Worm (Caenorhabditis elegans): Measurements from ENCODE around the gene K11H3.3.

The K11H3.3 gene

DNA sequence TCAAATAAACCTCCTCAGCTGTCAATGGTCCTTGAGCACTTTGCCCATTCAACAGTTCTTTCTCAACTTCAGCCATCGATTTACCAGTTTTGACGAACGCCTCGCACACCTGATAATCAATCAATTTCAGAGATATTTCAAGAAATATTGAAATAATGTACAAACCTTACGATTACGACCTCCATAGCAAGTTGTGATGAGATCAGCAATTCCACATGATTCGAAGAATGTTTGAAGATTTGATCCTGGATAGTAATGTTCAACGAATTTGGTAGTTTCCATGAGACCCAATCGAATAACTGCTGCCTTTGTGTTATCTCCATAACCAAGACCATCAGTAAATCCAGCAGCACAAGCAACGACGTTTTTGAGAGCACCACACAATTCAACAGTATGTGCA is 3.3 kb downstream of the K11H3.3 start:
- TF ChIP-seq W03F9.2 (tag; optimal IDR thresholded peaks at IDR 0.05) (no peak), him-1 (tag; optimal IDR thresholded peaks at IDR 0.05) (no peak), dao-5 (tag; optimal IDR thresholded peaks at IDR 0.05) (no peak)

DNA sequence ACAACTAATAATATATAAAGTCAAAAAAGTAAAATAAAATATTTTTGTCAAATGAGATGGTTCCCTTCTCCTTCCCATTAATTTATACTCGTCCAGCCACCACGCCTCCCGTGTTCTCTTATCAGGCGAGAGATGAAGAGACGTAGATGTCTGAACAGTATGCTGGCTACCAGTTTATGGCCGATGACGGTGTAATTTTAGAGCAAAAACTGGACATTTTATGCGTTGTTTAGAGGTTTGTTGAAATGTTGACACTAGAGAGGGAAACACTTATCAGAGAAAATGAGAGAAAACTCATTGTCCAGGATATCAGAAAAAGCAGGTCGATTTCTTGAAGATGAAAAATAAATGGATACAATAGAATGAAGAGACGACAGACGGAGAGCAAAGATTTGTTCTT is 5.5 kb downstream of the K11H3.3 start:
- no peak for TF ChIP-seq W03F9.2 (tag; optimal IDR thresholded peaks at IDR 0.05)
- TF ChIP-seq dao-5 (tag; optimal IDR thresholded peaks at IDR 0.05) = no peak
- no peak for TF ChIP-seq him-1 (tag; optimal IDR thresholded peaks at IDR 0.05)

DNA sequence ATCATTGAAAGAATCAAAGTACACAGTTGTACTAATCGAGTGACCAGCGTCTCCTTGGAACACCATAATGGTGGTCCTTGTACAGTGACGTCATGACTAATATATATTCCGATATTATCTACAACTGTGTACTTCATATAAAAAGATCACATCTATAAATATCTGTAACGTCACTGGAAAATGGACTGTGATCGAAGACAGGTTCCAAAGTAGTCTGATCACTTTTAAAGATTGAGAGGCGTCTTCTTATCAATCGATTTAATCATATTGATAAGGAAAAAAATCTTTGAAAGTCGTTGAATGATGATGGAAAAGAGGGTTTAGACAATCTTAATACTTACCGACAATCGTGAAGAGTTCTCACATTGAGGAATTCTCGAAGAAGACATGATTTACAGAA is 6.4 kb downstream of the K11H3.3 start:
- TF ChIP-seq him-1 (tag; optimal IDR thresholded peaks at IDR 0.05) = no peak
- no peak for TF ChIP-seq W03F9.2 (tag; optimal IDR thresholded peaks at IDR 0.05)
- no peak for TF ChIP-seq dao-5 (tag; optimal IDR thresholded peaks at IDR 0.05)

DNA sequence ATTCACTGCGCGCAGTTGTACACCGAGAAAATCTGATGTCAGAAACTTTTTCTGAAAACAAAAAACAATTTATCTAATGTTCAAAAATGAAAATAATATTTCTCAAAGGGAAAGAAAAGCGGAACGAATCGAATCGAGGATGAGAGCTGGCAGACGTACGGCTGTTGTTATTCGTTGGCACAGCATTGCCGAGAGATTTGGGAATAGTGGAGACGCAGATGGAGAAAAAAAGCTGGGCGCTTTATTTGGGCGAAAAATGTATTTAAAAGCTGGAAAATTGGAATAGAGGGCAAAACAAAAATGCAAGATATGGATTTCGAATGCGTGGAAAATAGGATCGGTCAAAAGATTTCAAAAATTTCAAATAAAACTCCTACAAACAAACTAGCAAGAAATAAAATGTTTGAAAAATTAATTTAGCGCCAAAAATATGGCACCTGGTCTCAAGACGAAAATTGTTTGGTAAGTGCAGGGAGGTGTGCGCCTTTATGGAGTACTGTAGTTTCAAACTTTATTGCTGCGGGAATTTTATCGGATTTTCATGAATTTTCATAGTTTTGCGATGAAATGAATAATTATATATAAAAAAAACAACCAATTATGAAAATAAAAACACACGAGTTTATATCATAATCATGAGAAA is 7.6 kb downstream of the K11H3.3 start, which contains the start of gene gpdh-2:
gpdh-2 (minus strand) TSS at position 51 of the 643 bp plus-strand sequence.
- no peak for TF ChIP-seq him-1 (tag; optimal IDR thresholded peaks at IDR 0.05)
- no peak for TF ChIP-seq W03F9.2 (tag; optimal IDR thresholded peaks at IDR 0.05)
- TF ChIP-seq dao-5 (tag; optimal IDR thresholded peaks at IDR 0.05) = no peak

DNA sequence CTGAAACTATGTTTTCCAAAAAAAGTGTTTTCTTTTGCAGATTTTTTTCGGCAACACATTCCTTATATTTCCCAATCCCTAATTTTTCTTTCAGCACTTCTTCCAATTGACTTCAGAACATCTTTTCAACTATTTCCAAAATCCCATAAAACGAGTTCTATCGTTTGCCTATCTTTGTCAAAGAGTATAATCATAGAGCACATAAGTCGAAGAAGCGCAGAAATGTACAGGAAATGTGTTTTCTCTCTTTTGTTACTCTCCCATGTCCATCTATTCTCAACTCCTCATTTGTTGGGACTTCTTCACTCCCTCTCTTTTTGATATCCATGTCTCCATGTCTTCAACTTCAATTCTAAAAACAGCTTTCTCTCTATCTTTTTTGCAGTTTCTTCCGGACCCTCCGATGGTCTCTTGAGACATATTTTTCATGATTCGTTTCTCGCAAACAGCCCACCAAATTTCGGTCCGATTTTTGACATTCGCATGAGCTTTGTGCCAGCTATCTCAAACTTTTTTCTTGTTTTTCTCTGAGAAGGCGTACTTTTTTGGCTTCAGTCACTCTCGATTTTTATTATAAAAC is 8.6 kb downstream of the K11H3.3 start, which contains the start of gene twk-48:
twk-48 (plus strand) TSS at position 530 of the 580 bp plus-strand sequence.
- TF ChIP-seq dao-5 (tag; optimal IDR thresholded peaks at IDR 0.05) = no peak
- no peak for TF ChIP-seq him-1 (tag; optimal IDR thresholded peaks at IDR 0.05)
- no peak for TF ChIP-seq W03F9.2 (tag; optimal IDR thresholded peaks at IDR 0.05)

DNA sequence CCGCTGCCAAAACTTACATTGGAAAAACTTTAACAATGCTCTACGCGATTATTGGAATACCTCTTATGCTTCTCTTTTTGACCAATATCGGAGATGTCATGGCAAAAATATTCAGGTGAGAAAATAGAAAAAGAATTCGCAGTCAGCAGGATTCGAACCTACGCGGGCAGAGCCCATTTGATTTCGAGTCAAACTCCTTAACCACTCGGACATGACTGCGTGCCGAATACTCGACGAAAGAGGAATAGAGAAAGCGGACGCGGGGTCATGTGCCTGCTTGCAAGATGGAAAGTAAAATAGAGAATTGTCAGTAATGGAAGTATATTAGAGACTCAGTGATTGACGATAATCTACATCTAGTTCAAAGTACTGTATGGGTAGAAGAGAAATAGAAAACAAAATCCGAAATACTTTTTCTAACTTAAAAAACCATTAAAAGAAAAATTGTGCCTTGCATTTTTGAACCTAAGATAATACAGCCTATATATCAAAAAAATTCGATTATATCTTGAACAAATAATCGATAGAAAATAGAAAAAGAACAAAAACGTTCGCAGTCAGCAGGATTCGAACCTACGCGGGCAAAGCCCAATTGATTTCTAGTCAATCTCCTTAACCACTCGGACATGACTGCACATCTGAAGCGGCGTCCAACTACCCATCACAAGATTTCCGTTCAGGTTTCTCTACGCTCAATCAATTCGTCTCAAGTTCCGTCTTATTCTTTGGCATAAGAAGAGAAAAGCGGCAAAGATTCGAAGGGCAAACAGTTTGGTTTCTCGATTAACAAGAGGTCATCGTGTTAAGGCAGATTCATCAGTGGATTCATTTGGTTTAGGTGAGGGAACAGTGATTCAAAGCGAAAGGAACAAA is 10.1 kb downstream of the K11H3.3 start:
- peak; percentile 50 for TF ChIP-seq him-1 (tag; optimal IDR thresholded peaks at IDR 0.05)
- TF ChIP-seq dao-5 (tag; optimal IDR thresholded peaks at IDR 0.05) = peak; percentile 28
- TF ChIP-seq W03F9.2 (tag; optimal IDR thresholded peaks at IDR 0.05) = no peak

DNA sequence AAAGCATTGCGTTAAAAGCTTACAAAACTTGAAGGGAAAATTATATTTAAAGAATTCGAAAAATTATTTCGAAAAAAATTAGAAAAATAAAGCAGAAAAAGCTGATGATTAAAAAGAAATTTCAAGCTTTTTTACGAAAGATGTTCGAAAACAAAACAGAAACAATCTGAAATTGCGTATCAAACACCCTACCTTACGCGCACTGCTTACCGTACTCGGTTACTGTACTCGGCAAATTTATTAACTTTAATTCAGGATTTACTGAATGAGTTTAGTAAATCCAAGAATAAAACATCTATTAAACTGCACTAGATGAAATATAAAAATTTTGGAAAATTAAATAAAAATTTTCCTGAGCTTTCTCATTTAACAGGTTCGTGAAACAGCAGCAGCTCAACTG is 10.8 kb downstream of the K11H3.3 start:
- TF ChIP-seq dao-5 (tag; optimal IDR thresholded peaks at IDR 0.05) (no peak), W03F9.2 (tag; optimal IDR thresholded peaks at IDR 0.05) (no peak), him-1 (tag; optimal IDR thresholded peaks at IDR 0.05) (no peak)

DNA sequence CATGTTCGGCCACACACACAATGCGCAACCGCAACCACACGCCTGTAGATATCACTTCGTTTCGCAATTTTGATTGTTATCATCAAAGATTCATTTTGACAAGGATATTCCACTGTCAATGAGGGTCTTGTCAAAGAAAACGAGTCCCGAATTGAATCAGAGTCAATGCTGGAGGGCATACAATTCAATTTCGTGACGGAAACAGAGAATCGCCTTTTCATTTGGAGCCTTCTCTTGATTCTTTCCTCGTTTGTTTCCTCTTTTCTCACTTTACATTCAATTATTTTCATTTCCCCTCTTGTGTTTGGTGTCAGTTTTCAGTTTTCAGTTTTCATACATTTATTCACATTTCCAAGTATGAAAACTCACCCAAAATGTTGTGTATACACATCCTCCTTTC is 15.7 kb downstream of the K11H3.3 start:
- TF ChIP-seq dao-5 (tag; optimal IDR thresholded peaks at IDR 0.05) (no peak), him-1 (tag; optimal IDR thresholded peaks at IDR 0.05) (no peak), W03F9.2 (tag; optimal IDR thresholded peaks at IDR 0.05) (no peak)

DNA sequence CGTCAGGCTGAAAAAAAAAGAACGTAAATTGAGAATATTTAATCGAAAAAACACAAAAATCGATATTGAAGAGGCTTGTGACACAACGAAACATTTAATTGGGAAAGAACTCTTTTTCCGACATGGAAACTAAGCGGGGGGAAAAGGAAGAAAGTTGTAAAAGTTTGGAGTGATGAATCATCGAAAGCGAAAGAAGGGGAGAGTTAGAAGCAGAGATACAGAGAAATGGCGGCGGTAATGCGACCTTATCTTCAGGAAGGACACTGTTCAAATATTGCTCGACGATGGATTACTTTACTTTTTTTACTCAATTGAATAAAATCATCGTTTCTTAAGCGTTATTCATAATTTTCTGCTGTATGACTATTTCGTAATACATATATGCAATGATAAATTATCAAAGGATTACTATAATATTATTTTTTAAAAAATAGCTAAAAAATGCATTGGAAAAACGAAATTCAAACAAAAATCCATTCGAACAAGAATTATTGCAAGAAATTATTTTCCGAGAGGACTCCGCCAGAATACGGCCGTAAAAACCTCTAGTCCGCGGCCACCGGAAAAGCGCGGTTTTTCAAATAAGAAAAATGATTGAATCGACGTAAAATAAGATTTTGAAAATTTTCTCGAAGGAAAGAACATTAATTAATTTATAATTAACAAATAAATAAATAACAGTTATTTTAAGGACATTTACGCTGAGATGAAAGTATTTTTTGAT is 16.3 kb downstream of the K11H3.3 start, which contains the start of gene dhhc-4:
dhhc-4 (minus strand) TSS at position 13 of the 724 bp plus-strand sequence.
- TF ChIP-seq him-1 (tag; optimal IDR thresholded peaks at IDR 0.05) (no peak), W03F9.2 (tag; optimal IDR thresholded peaks at IDR 0.05) (peak; percentile 65)

DNA sequence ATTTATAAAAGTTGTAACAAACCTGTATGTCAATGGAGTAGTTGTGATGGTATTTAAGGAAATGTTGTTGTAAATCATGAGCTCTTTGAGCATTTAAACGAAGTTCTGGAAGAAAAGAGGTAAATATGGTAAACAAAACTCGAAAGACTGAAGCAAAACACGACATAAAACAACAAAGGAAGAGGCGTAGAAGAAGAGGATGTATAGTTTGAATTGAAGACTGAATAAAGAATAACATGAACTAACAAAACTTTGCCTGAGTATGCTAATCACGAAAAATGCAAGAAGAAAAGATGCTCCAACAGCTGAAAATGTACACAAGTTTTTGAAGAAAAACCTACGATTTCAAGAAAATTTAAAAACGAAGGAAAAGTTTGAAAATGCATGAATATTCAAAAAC is 19.4 kb downstream of the K11H3.3 start, which contains the start of gene ZK757.1:
ZK757.1 (minus strand) TSS at position 101 of the 400 bp plus-strand sequence.
- TF ChIP-seq him-1 (tag; optimal IDR thresholded peaks at IDR 0.05) (no peak), W03F9.2 (tag; optimal IDR thresholded peaks at IDR 0.05) (no peak), dao-5 (tag; optimal IDR thresholded peaks at IDR 0.05) (no peak)

DNA sequence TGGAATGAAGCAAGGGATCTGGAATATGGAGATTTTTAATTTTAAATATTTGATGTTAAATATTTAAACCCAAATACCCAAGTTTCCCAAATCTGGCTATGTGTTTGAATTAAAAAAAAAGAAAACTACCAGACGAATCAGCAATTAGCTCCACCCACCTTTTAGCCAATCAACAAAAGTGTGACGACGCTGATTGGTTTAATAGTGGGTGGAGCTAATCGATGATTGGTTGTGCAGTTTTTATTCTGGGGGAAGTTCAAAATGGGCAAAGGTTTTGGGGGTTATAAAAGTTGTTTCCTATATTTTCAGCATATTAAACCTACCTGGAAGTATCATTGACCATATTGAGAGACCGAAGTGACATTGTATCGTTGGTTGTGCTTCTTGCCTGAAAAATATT is 22.9 kb downstream of the K11H3.3 start:
- TF ChIP-seq dao-5 (tag; optimal IDR thresholded peaks at IDR 0.05) = no peak
- no peak for TF ChIP-seq W03F9.2 (tag; optimal IDR thresholded peaks at IDR 0.05)
- TF ChIP-seq him-1 (tag; optimal IDR thresholded peaks at IDR 0.05) = no peak

DNA sequence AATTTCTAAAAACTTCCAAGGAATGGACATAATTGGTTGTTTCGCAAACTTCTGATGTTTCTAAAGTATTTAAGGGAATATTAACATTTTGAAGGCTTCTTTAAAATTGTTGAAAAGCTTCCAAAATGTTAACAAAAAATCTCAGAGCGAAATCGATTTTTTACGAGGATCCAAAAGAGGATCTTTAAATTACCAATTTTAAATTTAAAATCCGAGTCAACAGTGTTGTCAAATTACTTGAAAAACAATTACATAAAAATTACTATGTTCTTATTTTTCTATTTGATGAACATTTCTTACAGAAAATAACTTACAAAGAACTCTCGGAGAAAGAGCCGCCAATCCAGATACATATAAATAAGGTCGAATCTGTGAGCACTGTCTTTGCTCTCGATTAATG is 25.3 kb downstream of the K11H3.3 start, which contains the start of gene ZK757.10:
ZK757.10 (plus strand) TSS at position 301 of the 400 bp plus-strand sequence.
- TF ChIP-seq W03F9.2 (tag; optimal IDR thresholded peaks at IDR 0.05) (no peak), dao-5 (tag; optimal IDR thresholded peaks at IDR 0.05) (no peak)

DNA sequence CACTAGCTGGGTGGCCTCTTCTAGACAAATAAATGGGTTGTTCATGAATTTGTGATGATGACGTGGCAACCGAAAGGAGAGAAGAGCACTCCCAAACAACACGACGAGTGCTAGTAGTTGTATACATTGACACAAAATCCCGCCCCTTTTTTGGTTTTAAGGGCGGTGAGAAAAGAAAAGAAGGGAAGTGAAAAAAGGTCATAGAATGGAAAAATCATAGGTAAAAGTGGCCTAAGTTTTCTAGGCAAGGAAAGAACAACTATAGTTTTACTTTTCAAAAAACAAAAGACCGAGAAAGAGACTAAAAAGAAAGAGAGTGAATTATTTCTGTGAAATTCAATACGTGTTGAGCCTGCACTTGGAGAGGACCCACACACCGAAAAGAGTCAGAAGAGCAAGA is 27.2 kb downstream of the K11H3.3 start, which contains the start of gene ZK757.2:
ZK757.2 (minus strand) TSS at position 101 of the 400 bp plus-strand sequence.
- TF ChIP-seq him-1 (tag; optimal IDR thresholded peaks at IDR 0.05) = no peak
- no peak for TF ChIP-seq dao-5 (tag; optimal IDR thresholded peaks at IDR 0.05)
- no peak for TF ChIP-seq W03F9.2 (tag; optimal IDR thresholded peaks at IDR 0.05)

Measured in whole organism, L4/young adult.